Worm (Caenorhabditis elegans): ENCODE measurements around the gene rnp-4.

rnp-4 gene

ce11 chrIII:4408251-4408650, 2.2 kb downstream of the rnp-4 start, which contains the start of gene gpch-1:
Gene gpch-1 (plus strand): TSS chrIII:4408551.
- TF ChIP-seq blmp-1 (tag; optimal IDR thresholded peaks at IDR 0.05) (no peak), ces-1 (GFP tag; optimal IDR thresholded peaks at IDR 0.05) (no peak), lin-13 (tag; optimal IDR thresholded peaks at IDR 0.05) (no peak), ceh-83 (GFP tag; optimal IDR thresholded peaks at IDR 0.05) (no peak), lsy-2 (tag; optimal IDR thresholded peaks at IDR 0.05) (no peak), drap-1 (GFP tag; optimal IDR thresholded peaks at IDR 0.05) (no peak), ztf-11 (tag; optimal IDR thresholded peaks at IDR 0.05) (no peak), sptf-1 (tag; optimal IDR thresholded peaks at IDR 0.05) (no peak), nhr-2 (tag; optimal IDR thresholded peaks at IDR 0.05) (no peak), sem-2 (GFP tag; optimal IDR thresholded peaks at IDR 0.05) (no peak), mls-2 (tag; optimal IDR thresholded peaks at IDR 0.05) (no peak)

- TF ChIP-seq ztf-11 (tag; optimal IDR thresholded peaks at IDR 0.05) (no peak), mep-1 (tag; optimal IDR thresholded peaks at IDR 0.05) (no peak), ces-1 (GFP tag; optimal IDR thresholded peaks at IDR 0.05) (peak; percentile 8), snpc-4 (tag; optimal IDR thresholded peaks at IDR 0.05) (no peak), ham-2 (GFP tag; optimal IDR thresholded peaks at IDR 0.05) (no peak), nhr-12 (tag; optimal IDR thresholded peaks at IDR 0.05) (no peak), cnd-1 (tag; optimal IDR thresholded peaks at IDR 0.05) (no peak), M03D4.4 (tag; optimal IDR thresholded peaks at IDR 0.05) (no peak)
These were observed 6.3 kb downstream of the rnp-4 start for ce11 chrIII:4412108-4413009.

ce11 chrIII:4413099-4413498, 7.0 kb downstream of the rnp-4 start, which contains the start of gene mpc-1:
Gene mpc-1 (plus strand): TSS chrIII:4413457.
- TF ChIP-seq sptf-1 (tag; optimal IDR thresholded peaks at IDR 0.05), result no peak
- TF ChIP-seq ham-2 (GFP tag; optimal IDR thresholded peaks at IDR 0.05), result no peak

- TF ChIP-seq unc-120 (tag; optimal IDR thresholded peaks at IDR 0.05; ENCODE audit: poor library complexity, severe bottlenecking) (peak; percentile 7), mls-2 (tag; optimal IDR thresholded peaks at IDR 0.05) (peak; percentile 20), ces-1 (GFP tag; optimal IDR thresholded peaks at IDR 0.05) (peak; percentile 12), M03D4.4 (tag; optimal IDR thresholded peaks at IDR 0.05) (peak; percentile 46), lsy-2 (tag; optimal IDR thresholded peaks at IDR 0.05) (peak; percentile 18), bed-3 (GFP tag; optimal IDR thresholded peaks at IDR 0.05) (peak; percentile 30), sem-2 (GFP tag; optimal IDR thresholded peaks at IDR 0.05) (peak; percentile 54), ham-2 (GFP tag; optimal IDR thresholded peaks at IDR 0.05) (peak; percentile 7), cnd-1 (tag; optimal IDR thresholded peaks at IDR 0.05) (peak; percentile 62), drap-1 (GFP tag; optimal IDR thresholded peaks at IDR 0.05) (peak; percentile 64), sptf-1 (tag; optimal IDR thresholded peaks at IDR 0.05) (peak; percentile 61)
These were observed 8.0 kb downstream of the rnp-4 start for ce11 chrIII:4414041-4414440.

ce11 chrIII:4415135-4415534, 9.0 kb downstream of the rnp-4 start, which contains the start of gene R07E5.11:
Gene R07E5.11 (minus strand): TSS chrIII:4415235.
- TF ChIP-seq ham-2 (GFP tag; optimal IDR thresholded peaks at IDR 0.05), result no peak
- TF ChIP-seq drap-1 (GFP tag; optimal IDR thresholded peaks at IDR 0.05), result no peak
- TF ChIP-seq mls-2 (tag; optimal IDR thresholded peaks at IDR 0.05), result no peak
- TF ChIP-seq ztf-11 (tag; optimal IDR thresholded peaks at IDR 0.05), result no peak
- no peak for TF ChIP-seq ceh-39 (tag; optimal IDR thresholded peaks at IDR 0.05)
- no peak for TF ChIP-seq blmp-1 (tag; optimal IDR thresholded peaks at IDR 0.05)
- TF ChIP-seq cnd-1 (tag; optimal IDR thresholded peaks at IDR 0.05), result no peak
- no peak for TF ChIP-seq hlh-1 (tag; optimal IDR thresholded peaks at IDR 0.05)
- no peak for TF ChIP-seq nhr-76 (tag; optimal IDR thresholded peaks at IDR 0.05)
- TF ChIP-seq lin-13 (tag; optimal IDR thresholded peaks at IDR 0.05), result no peak
- TF ChIP-seq ceh-83 (GFP tag; optimal IDR thresholded peaks at IDR 0.05), result no peak
- TF ChIP-seq pha-4 (tag; optimal IDR thresholded peaks at IDR 0.05), result no peak

ce11 chrIII:4417956-4418355, 11.9 kb downstream of the rnp-4 start, which contains the start of the genes R07E5.19 and pdcd-2:
Gene R07E5.19 (minus strand): TSS chrIII:4418056.
Gene pdcd-2 (minus strand): TSS chrIII:4418057.
- no peak for TF ChIP-seq flh-1 (GFP tag; optimal IDR thresholded peaks at IDR 0.05)
- no peak for TF ChIP-seq tbx-8 (GFP tag; optimal IDR thresholded peaks at IDR 0.05)
- TF ChIP-seq nhr-28 (tag; optimal IDR thresholded peaks at IDR 0.05), result no peak
- TF ChIP-seq sptf-1 (tag; optimal IDR thresholded peaks at IDR 0.05), result no peak
- TF ChIP-seq ceh-39 (tag; optimal IDR thresholded peaks at IDR 0.05), result no peak
- TF ChIP-seq M03D4.4 (tag; optimal IDR thresholded peaks at IDR 0.05), result no peak
- TF ChIP-seq unc-62 (GFP tag; optimal IDR thresholded peaks at IDR 0.05), result no peak
- no peak for TF ChIP-seq mab-5 (tag; optimal IDR thresholded peaks at IDR 0.05)
- no peak for TF ChIP-seq ceh-83 (GFP tag; optimal IDR thresholded peaks at IDR 0.05)
- TF ChIP-seq pha-4 (tag; optimal IDR thresholded peaks at IDR 0.05), result no peak
- TF ChIP-seq mep-1 (tag; optimal IDR thresholded peaks at IDR 0.05), result no peak
- no peak for TF ChIP-seq unc-39 (tag; optimal IDR thresholded peaks at IDR 0.05)
- no peak for TF ChIP-seq ces-1 (GFP tag; optimal IDR thresholded peaks at IDR 0.05)
- TF ChIP-seq unc-120 (tag; optimal IDR thresholded peaks at IDR 0.05; ENCODE audit: poor library complexity, severe bottlenecking), result no peak
- TF ChIP-seq ceh-43 (GFP tag; optimal IDR thresholded peaks at IDR 0.05), result no peak
- no peak for TF ChIP-seq snpc-4 (tag; optimal IDR thresholded peaks at IDR 0.05)

Measured in whole organism, mixed stage, embryonic.